Fruit fly (Drosophila melanogaster): ENCODE data around the gene CG6144.

The CG6144 gene

dm6 chr2L:10499608-10500007 lies 11.1 kb downstream of the CG6144 start (continued):
- no peak for TF ChIP-seq CG4282 (GFP tag; optimal IDR thresholded peaks at IDR 0.05)
- no peak for TF ChIP-seq CG4854 (GFP tag; optimal IDR thresholded peaks at IDR 0.05)
- TF ChIP-seq nmo (GFP tag; optimal IDR thresholded peaks at IDR 0.05): no peak
- TF ChIP-seq zfh2 (GFP tag; optimal IDR thresholded peaks at IDR 0.05): no peak
- TF ChIP-seq cas (GFP tag; IDR thresholded peaks at IDR 0.05): no peak
- no peak for TF ChIP-seq Xrp1 (GFP tag; IDR thresholded peaks at IDR 0.05)
- peak; percentile 33 for TF ChIP-seq HLHmδ (GFP tag; optimal IDR thresholded peaks at IDR 0.05)
- no peak for TF ChIP-seq Taf1 (GFP tag; IDR thresholded peaks at IDR 0.05)
- no peak for TF ChIP-seq chif (GFP tag; optimal IDR thresholded peaks at IDR 0.05)
- no peak for TF ChIP-seq dm (GFP tag; optimal IDR thresholded peaks at IDR 0.05)
- no peak for TF ChIP-seq E2f1 (GFP tag; IDR thresholded peaks at IDR 0.05)
- TF ChIP-seq kay (GFP tag; optimal IDR thresholded peaks at IDR 0.05): no peak
- no peak for TF ChIP-seq CG12942 (GFP tag; optimal IDR thresholded peaks at IDR 0.05)
- no peak for TF ChIP-seq fru (optimal IDR thresholded peaks at IDR 0.05)
- TF ChIP-seq Nf-YB (GFP tag; optimal IDR thresholded peaks at IDR 0.05): no peak
- no peak for TF ChIP-seq Dll (GFP tag; IDR thresholded peaks at IDR 0.05; ENCODE audit: partially characterized antibody)
- peak; percentile 32; the same call in 1 of the 3 replicates for TF ChIP-seq CG6175 (GFP tag; IDR thresholded peaks at IDR 0.05)
- TF ChIP-seq CG6683 (GFP tag; optimal IDR thresholded peaks at IDR 0.05): no peak
- TF ChIP-seq CG2199 (GFP tag; IDR thresholded peaks at IDR 0.05): no peak
- no peak for TF ChIP-seq row (GFP tag; IDR thresholded peaks at IDR 0.05)
- no peak for TF ChIP-seq gfzf (GFP tag; optimal IDR thresholded peaks at IDR 0.05)
- TF ChIP-seq CG32767 (GFP tag; IDR thresholded peaks at IDR 0.05): no peak
- TF ChIP-seq psq (GFP tag; optimal IDR thresholded peaks at IDR 0.05): no peak
- no peak for TF ChIP-seq CG30403 (GFP tag; optimal IDR thresholded peaks at IDR 0.05)
- no peak for TF ChIP-seq amos (GFP tag; IDR thresholded peaks at IDR 0.05; ENCODE audit: partially characterized antibody)
- no peak for TF ChIP-seq h (optimal IDR thresholded peaks at IDR 0.05)
- no peak for TF ChIP-seq az2 (GFP tag; optimal IDR thresholded peaks at IDR 0.05)
- no peak for TF ChIP-seq br (optimal IDR thresholded peaks at IDR 0.05)
- TF ChIP-seq bowl (GFP tag; IDR thresholded peaks at IDR 0.05): no peak
- TF ChIP-seq Ada2b (GFP tag; IDR thresholded peaks at IDR 0.05): no peak
- TF ChIP-seq shn (GFP tag; optimal IDR thresholded peaks at IDR 0.05): no peak
- no peak for TF ChIP-seq run (tag; optimal IDR thresholded peaks at IDR 0.05)
- no peak for TF ChIP-seq CG31441 (GFP tag; IDR thresholded peaks at IDR 0.05)
- no peak for TF ChIP-seq Six4 (GFP tag; optimal IDR thresholded peaks at IDR 0.05)
- TF ChIP-seq pan (optimal IDR thresholded peaks at IDR 0.05): no peak
- TF ChIP-seq pan (GFP tag; optimal IDR thresholded peaks at IDR 0.05 in 1 of 2, IDR thresholded peaks at IDR 0.05 in 1 of 2): no peak
- no peak for TF ChIP-seq CG17802 (tag; optimal IDR thresholded peaks at IDR 0.05)
- TF ChIP-seq CG30020 (tag; optimal IDR thresholded peaks at IDR 0.05): no peak
- no peak for TF ChIP-seq fd64A (GFP tag; optimal IDR thresholded peaks at IDR 0.05)
- no peak for TF ChIP-seq D (optimal IDR thresholded peaks at IDR 0.05)
- no peak for TF ChIP-seq D (GFP tag; optimal IDR thresholded peaks at IDR 0.05)
- no peak for TF ChIP-seq mam (GFP tag; optimal IDR thresholded peaks at IDR 0.05)
- TF ChIP-seq CG18011 (GFP tag; optimal IDR thresholded peaks at IDR 0.05): no peak
- TF ChIP-seq tap (tag; optimal IDR thresholded peaks at IDR 0.05): no peak
- TF ChIP-seq CG1529 (GFP tag; optimal IDR thresholded peaks at IDR 0.05): no peak
- TF ChIP-seq CG17385 (GFP tag; optimal IDR thresholded peaks at IDR 0.05): no peak
- TF ChIP-seq ken (GFP tag; IDR thresholded peaks at IDR 0.05): no peak
- no peak for TF ChIP-seq sug (tag; optimal IDR thresholded peaks at IDR 0.05)
- no peak for TF ChIP-seq CG16863 (GFP tag; optimal IDR thresholded peaks at IDR 0.05)
- no peak for TF ChIP-seq fd96Cb (tag; optimal IDR thresholded peaks at IDR 0.05)
- TF ChIP-seq Dek (tag; optimal IDR thresholded peaks at IDR 0.05): no peak
- TF ChIP-seq ro (GFP tag; IDR thresholded peaks at IDR 0.05): no peak
- no peak for TF ChIP-seq abd-A (tag; optimal IDR thresholded peaks at IDR 0.05)
- TF ChIP-seq CG11504 (tag; optimal IDR thresholded peaks at IDR 0.05): no peak
- 0 out of 3 replicates have a peak, but pooled peaks have one; percentile 48 for TF ChIP-seq ci (GFP tag; IDR thresholded peaks at IDR 0.05)

Data from whole organism, embryonic.